Fruit fly (Drosophila melanogaster) S2 (cell line): ENCODE measurements around the gene JYalpha.

ENCODE experiments used
- CG8478 ChIP-seq: fragments of >200 bp; optimal IDR thresholded peaks from 2 replicates; lab custom pipeline; 2018
- CTCF ChIP-seq, 2 experiments: fragments of >200 bp; optimal IDR thresholded peaks; 2 replicates each; lab custom pipeline; 2018

dm6 chr4:46942-47527 is 46.4 kb downstream of the JYalpha start:
- TF ChIP-seq CTCF (optimal IDR thresholded peaks at IDR 0.05; lab: Kevin White, UChicago) (no peak), CG8478 (lab: Kevin White, UChicago) (no peak)
